Worm (Caenorhabditis elegans): ENCODE results near the gene F27B3.6.

ce11 chrIII:6606022-6606467, 27.6 kb upstream of the F27B3.6 start:
- TF ChIP-seq him-1 (tag; optimal IDR thresholded peaks at IDR 0.05): peak; percentile 60
- TF ChIP-seq dao-5 (tag; optimal IDR thresholded peaks at IDR 0.05): peak; percentile 52

Measured in whole organism, L4/young adult.